Fruit fly (Drosophila melanogaster) whole organism, wandering third instar larva: ENCODE results near the gene Rsph1.

Source experiments
- Abd-B ChIP-seq: fragments of >200 bp; optimal IDR thresholded peaks from 2 replicates; lab custom pipeline; 2017; ENCODE audit warnings: missing biosample characterization, missing genetic modification characterization
- CG32264 ChIP-seq: fragments of 200-800 bp; sonication (Bioruptor generic); optimal IDR thresholded peaks from 2 replicates; lab custom pipeline; 2016; ENCODE audit warnings: missing biosample characterization, missing genetic modification characterization
- CG9705 ChIP-seq: fragments of 200-800 bp; sonication (Bioruptor generic); optimal IDR thresholded peaks from 2 replicates; lab custom pipeline; 2018; ENCODE audit warnings: missing biosample characterization, mild to moderate bottlenecking, missing genetic modification characterization
- CrebA ChIP-seq: fragments of 200-800 bp; sonication (Bioruptor generic); optimal IDR thresholded peaks from 2 replicates; lab custom pipeline; 2016; ENCODE audit warnings: missing biosample characterization, mild to moderate bottlenecking, missing genetic modification characterization, borderline replicate concordance
- Dfd ChIP-seq: fragments of >200 bp; optimal IDR thresholded peaks from 2 replicates; lab custom pipeline; 2017; ENCODE audit warnings: missing biosample characterization, missing genetic modification characterization
- Dif ChIP-seq: fragments of 200-275, 200-300 bp; sonication (Bioruptor generic); optimal IDR thresholded peaks from 2 replicates; lab custom pipeline; 2018; ENCODE audit warnings: missing biosample characterization, missing genetic modification characterization; ENCODE audit not compliant: partially characterized antibody
- GATAd ChIP-seq: sonication (Bioruptor generic); optimal IDR thresholded peaks from 2 replicates; lab custom pipeline; 2016; ENCODE audit warnings: missing biosample characterization, missing genetic modification characterization
- HLH106 ChIP-seq: fragments of 200-800 bp; optimal IDR thresholded peaks from 3 replicates; lab custom pipeline; 2019; ENCODE audit warnings: missing biosample characterization, mild to moderate bottlenecking, missing genetic modification characterization, moderate library complexity
- Hnf4 ChIP-seq: fragments of 200-800 bp; sonication (Bioruptor generic); optimal IDR thresholded peaks from 2 replicates; lab custom pipeline; 2016; ENCODE audit warnings: missing biosample characterization, mild to moderate bottlenecking, missing genetic modification characterization
- Hr78 ChIP-seq: fragments of >200 bp; optimal IDR thresholded peaks from 2 replicates; lab custom pipeline; 2017; ENCODE audit warnings: missing biosample characterization, missing genetic modification characterization
- Hr83 ChIP-seq: fragments of 200-300 bp; sonication (Bioruptor generic); optimal IDR thresholded peaks from 2 replicates; lab custom pipeline; 2016; ENCODE audit warnings: missing biosample characterization, mild to moderate bottlenecking, missing genetic modification characterization, moderate library complexity; ENCODE audit not compliant: poor library complexity, severe bottlenecking
- Mio ChIP-seq: sonication (Bioruptor generic); optimal IDR thresholded peaks from 2 replicates; lab custom pipeline; 2016; ENCODE audit warnings: missing biosample characterization, missing genetic modification characterization
- N ChIP-seq: fragments of >200 bp; optimal IDR thresholded peaks from 2 replicates; lab custom pipeline; 2018; ENCODE audit warnings: missing biosample characterization, missing external identifiers, missing genetic modification characterization
- OdsH ChIP-seq: fragments of 200-800 bp; sonication (Bioruptor generic); optimal IDR thresholded peaks from 2 replicates; lab custom pipeline; 2016; ENCODE audit warnings: missing biosample characterization, mild to moderate bottlenecking, missing genetic modification characterization
- Rel ChIP-seq, 2 experiments: fragments of 200-800 bp; sonication (Bioruptor generic) in 1 of 2; optimal IDR thresholded peaks; 2 replicates in 1 of 2; 3 replicates in 1 of 2; lab custom pipeline; 2016 to 2019; ENCODE audit warnings: mild to moderate bottlenecking in 2 of 2, missing biosample characterization in 2 of 2, missing genetic modification characterization in 2 of 2, moderate library complexity in 1 of 2
- Sp1 ChIP-seq: fragments of 200-800 bp; sonication (Bioruptor generic); optimal IDR thresholded peaks from 3 replicates; lab custom pipeline; 2019; ENCODE audit warnings: missing biosample characterization, mild to moderate bottlenecking, missing genetic modification characterization, moderate library complexity
- br ChIP-seq: fragments of 200-800 bp; sonication (Bioruptor generic); optimal IDR thresholded peaks from 2 replicates; lab custom pipeline; 2016; ENCODE audit warnings: missing biosample characterization, missing genetic modification characterization
- dsf ChIP-seq: sonication (Bioruptor generic); optimal IDR thresholded peaks from 2 replicates; lab custom pipeline; 2016; ENCODE audit warnings: missing biosample characterization, missing genetic modification characterization, borderline replicate concordance
- ey ChIP-seq: fragments of 200-800 bp; sonication (Bioruptor generic); optimal IDR thresholded peaks from 2 replicates; lab custom pipeline; 2016; ENCODE audit warnings: missing biosample characterization, missing genetic modification characterization
- foxo ChIP-seq, 2 experiments: fragments of 200-800 bp; sonication (Bioruptor generic); optimal IDR thresholded peaks; 2 replicates in 1 of 2; 3 replicates in 1 of 2; lab custom pipeline; 2016 to 2017; ENCODE audit warnings: missing biosample characterization in 2 of 2, missing genetic modification characterization in 2 of 2
- fru ChIP-seq: fragments of 200-800 bp; sonication (Bioruptor generic); optimal IDR thresholded peaks from 3 replicates; lab custom pipeline; 2016; ENCODE audit warnings: missing biosample characterization, mild to moderate bottlenecking, missing genetic modification characterization
- h ChIP-seq: fragments of 200-800 bp; sonication (Bioruptor generic); optimal IDR thresholded peaks from 3 replicates; lab custom pipeline; 2016; ENCODE audit warnings: missing biosample characterization, mild to moderate bottlenecking, missing genetic modification characterization
- jim ChIP-seq: fragments of 175-275, 200-325 bp; sonication (Bioruptor generic); optimal IDR thresholded peaks from 2 replicates; lab custom pipeline; 2016; ENCODE audit warnings: missing biosample characterization, mild to moderate bottlenecking, missing genetic modification characterization
- lola ChIP-seq: fragments of >200 bp; optimal IDR thresholded peaks from 2 replicates; lab custom pipeline; 2017; ENCODE audit warnings: missing biosample characterization, missing genetic modification characterization
- psq ChIP-seq: fragments of 200-800 bp; sonication (Bioruptor generic); optimal IDR thresholded peaks from 3 replicates; lab custom pipeline; 2017; ENCODE audit warnings: missing biosample characterization, mild to moderate bottlenecking, missing genetic modification characterization, moderate library complexity
- rgr ChIP-seq: fragments of 200-800 bp; sonication (Bioruptor generic); optimal IDR thresholded peaks from 3 replicates; lab custom pipeline; 2016; ENCODE audit warnings: missing biosample characterization, mild to moderate bottlenecking, missing genetic modification characterization
- sage ChIP-seq: fragments of 200-800 bp; sonication (Bioruptor generic); optimal IDR thresholded peaks from 2 replicates; lab custom pipeline; 2016; ENCODE audit warnings: missing biosample characterization, mild to moderate bottlenecking, missing genetic modification characterization
- sv ChIP-seq: fragments of 200-800 bp; sonication (Bioruptor generic); optimal IDR thresholded peaks from 3 replicates; lab custom pipeline; 2016; ENCODE audit warnings: missing biosample characterization, missing genetic modification characterization
- usp ChIP-seq: fragments of >200 bp; optimal IDR thresholded peaks from 2 replicates; lab custom pipeline; 2017; ENCODE audit warnings: missing biosample characterization, missing genetic modification characterization

The Rsph1 gene

dm6 chr2L:13179095-13179494 lies 4.2 kb upstream of the Rsph1 start, which contains the start of gene Alg7:
TSS of gene Alg7 (plus strand) at chr2L:13179247.
- TF ChIP-seq Dfd (GFP tag; lab: Kevin White, UChicago) (no peak), Hnf4 (GFP tag; lab: Kevin White, UChicago) (no peak), ey (no peak), Rel (GFP tag; optimal IDR thresholded peaks at IDR 0.05; lab: Kevin White, UChicago) (no peak), Rel (tag; optimal IDR thresholded peaks at IDR 0.05; lab: Kevin White, UChicago) (peak; percentile 97), psq (GFP tag; lab: Kevin White, UChicago) (no peak), sage (GFP tag; lab: Kevin White, UChicago) (no peak)
- TF ChIP-seq, all 38 proteins: peak for 1

- TF ChIP-seq usp (no peak), Mio (GFP tag; lab: Kevin White, UChicago) (no peak), psq (GFP tag; lab: Kevin White, UChicago) (no peak), Sp1 (GFP tag; lab: Kevin White, UChicago) (no peak), rgr (GFP tag; lab: Kevin White, UChicago) (no peak), Abd-B (no peak), foxo (GFP tag; optimal IDR thresholded peaks at IDR 0.05; lab: Kevin White, UChicago) (no peak), h (GFP tag; lab: Kevin White, UChicago) (no peak)
These were observed 835 bp upstream of the Rsph1 start, which contains the start of gene Mgat3 for dm6 chr2L:13182415-13182814. TSS of gene Mgat3 (minus strand) at chr2L:13182596.

DNA sequence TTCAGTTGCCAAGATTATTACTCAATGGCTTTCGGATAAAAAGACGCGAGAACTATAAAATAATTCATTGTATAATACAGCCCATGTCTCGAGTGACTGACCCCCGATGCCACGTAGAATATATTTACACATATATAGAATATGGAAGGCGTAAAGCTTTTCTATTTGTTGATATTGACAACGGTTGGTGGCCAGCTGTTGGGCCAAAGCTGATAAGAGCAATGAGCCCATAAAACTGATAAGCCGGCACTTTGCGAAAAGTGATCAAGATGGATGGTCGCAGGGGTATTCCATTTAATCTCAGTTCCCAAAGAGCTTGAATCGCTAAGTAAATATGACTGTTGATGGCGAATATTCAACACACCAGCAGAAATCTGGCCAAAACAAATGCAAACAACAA lies 7.3 kb downstream of the Rsph1 start:
- peak; percentile 11 for TF ChIP-seq br (GFP tag; lab: Kevin White, UChicago)
- peak; percentile 1 for TF ChIP-seq rgr (GFP tag; lab: Kevin White, UChicago)
- peak in 1 of 2 experiments; percentile 12 for TF ChIP-seq foxo (GFP tag; optimal IDR thresholded peaks at IDR 0.05; lab: Kevin White, UChicago)
- TF ChIP-seq h (GFP tag; lab: Kevin White, UChicago): peak; percentile 43
- no peak for TF ChIP-seq dsf (GFP tag; lab: Kevin White, UChicago)
- no peak for TF ChIP-seq OdsH (GFP tag; lab: Kevin White, UChicago)
- peak; percentile 56 for TF ChIP-seq fru
- TF ChIP-seq Rel (GFP tag; optimal IDR thresholded peaks at IDR 0.05; lab: Kevin White, UChicago): no peak
- TF ChIP-seq Rel (tag; optimal IDR thresholded peaks at IDR 0.05; lab: Kevin White, UChicago): peak; percentile 85
- no peak for TF ChIP-seq N
- TF ChIP-seq Sp1 (GFP tag; lab: Kevin White, UChicago): peak; percentile 49
- TF ChIP-seq, all 38 proteins: peak for 7

dm6 chr2L:13191052-13191678 lies 7.9 kb downstream of the Rsph1 start:
- TF ChIP-seq sv (GFP tag; lab: Kevin White, UChicago) (no peak), Dif (GFP tag; lab: Kevin White, UChicago) (no peak), Sp1 (GFP tag; lab: Kevin White, UChicago) (no peak), lola (GFP tag; lab: Kevin White, UChicago) (no peak), usp (no peak)

DNA sequence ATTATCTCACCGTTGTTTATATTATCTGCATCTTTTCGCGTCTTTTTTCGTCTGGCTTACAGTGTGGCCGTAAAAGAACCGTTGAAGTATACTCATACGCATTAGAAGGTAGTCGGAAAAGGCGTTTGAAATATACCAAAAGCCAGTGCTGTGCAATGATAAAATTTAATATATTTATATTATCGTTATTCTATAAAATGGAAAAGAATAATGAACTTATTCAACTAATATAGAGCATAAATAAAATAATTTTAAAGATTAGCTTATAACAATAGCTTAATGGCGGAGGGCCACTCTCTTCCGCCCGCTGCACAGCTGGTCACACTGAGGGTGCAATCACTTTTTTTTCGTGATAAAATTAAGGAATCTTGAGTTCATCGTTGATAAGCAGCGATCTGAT lies 8.6 kb downstream of the Rsph1 start, which contains the start of the genes CG16974 and Edem2:
CG16974 (minus strand) TSS at position 86 of the 400 bp plus-strand sequence.
Edem2 (plus strand) TSS at position 308 of the 400 bp plus-strand sequence.
- TF ChIP-seq rgr (GFP tag; lab: Kevin White, UChicago) (no peak), psq (GFP tag; lab: Kevin White, UChicago) (peak; percentile 76), Rel (GFP tag; optimal IDR thresholded peaks at IDR 0.05; lab: Kevin White, UChicago) (no peak), Rel (tag; optimal IDR thresholded peaks at IDR 0.05; lab: Kevin White, UChicago) (peak; percentile 72), CG9705 (peak; percentile 58), fru (no peak), Dif (GFP tag; lab: Kevin White, UChicago) (no peak), ey (peak; percentile 63), br (GFP tag; lab: Kevin White, UChicago) (no peak), Hr83 (peak; percentile 49), foxo (GFP tag; optimal IDR thresholded peaks at IDR 0.05; lab: Kevin White, UChicago) (peak in 1 of 2 experiments; percentile 88), sv (GFP tag; lab: Kevin White, UChicago) (peak; percentile 63), GATAd (peak; percentile 41)

DNA sequence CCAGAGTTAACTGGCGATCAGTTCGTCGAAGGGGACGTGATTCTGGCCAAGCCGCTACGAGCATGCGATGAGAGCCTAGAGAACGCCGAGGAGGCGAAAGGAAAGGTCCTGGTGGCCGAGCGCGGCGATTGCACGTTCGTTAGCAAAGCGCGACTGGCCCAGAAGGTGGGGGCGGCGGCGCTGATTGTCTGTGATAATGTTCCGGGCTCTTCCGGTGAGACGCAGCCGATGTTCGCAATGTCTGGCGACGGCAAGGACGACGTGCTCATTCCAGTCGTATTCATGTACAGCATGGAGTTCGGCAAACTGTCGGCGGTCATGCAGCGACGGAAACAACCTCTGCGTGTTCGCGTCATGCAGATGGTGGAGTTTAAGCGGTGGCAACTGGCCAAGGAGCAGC lies 12.6 kb downstream of the Rsph1 start:
- TF ChIP-seq sage (GFP tag; lab: Kevin White, UChicago): no peak
- no peak for TF ChIP-seq CG32264 (GFP tag; lab: Kevin White, UChicago)
- TF ChIP-seq HLH106 (tag; lab: Kevin White, UChicago): no peak
- no peak for TF ChIP-seq CrebA
- no peak for TF ChIP-seq jim (GFP tag; lab: Kevin White, UChicago)
- TF ChIP-seq fru: no peak
- no peak for TF ChIP-seq CG9705
- TF ChIP-seq Hr83: no peak
- no peak for TF ChIP-seq Abd-B
- no peak for TF ChIP-seq Hr78 (GFP tag; lab: Kevin White, UChicago)
- no peak for TF ChIP-seq sv (GFP tag; lab: Kevin White, UChicago)
- TF ChIP-seq Mio (GFP tag; lab: Kevin White, UChicago): no peak
- TF ChIP-seq br (GFP tag; lab: Kevin White, UChicago): no peak
- no peak for TF ChIP-seq GATAd
- TF ChIP-seq, all 38 proteins: peak for 0
